Fruit fly (Drosophila melanogaster) whole organism, embryonic: ENCODE data around the gene Vdup1.

ENCODE experiments used
- BEAF-32 ChIP-seq: fragments of 200-800 bp; sonication (Bioruptor generic); optimal IDR thresholded peaks from 3 replicates; lab custom pipeline; 2017; ENCODE audit warnings: missing biosample characterization, missing genetic modification characterization, mild to moderate bottlenecking, moderate library complexity, missing genetic modification reagents
- Bgb ChIP-seq: fragments of 200-800 bp; sonication (Bioruptor generic); IDR thresholded peaks from 2 replicates; pipeline ENCODE4 v1.3.6; 2022; ENCODE audit warnings: missing biosample characterization, missing genetic modification characterization; ENCODE audit not compliant: partially characterized antibody
- CG10543 ChIP-seq: fragments of 200-800 bp; sonication (Bioruptor generic); optimal IDR thresholded peaks from 3 replicates; lab custom pipeline; 2017; ENCODE audit warnings: missing biosample characterization, mild to moderate bottlenecking, missing genetic modification characterization, moderate library complexity
- CG10565 ChIP-seq: fragments of 200-800 bp; sonication (Bioruptor generic); optimal IDR thresholded peaks from 3 replicates; lab custom pipeline; 2016; ENCODE audit warnings: missing biosample characterization, mild to moderate bottlenecking, missing genetic modification characterization
- CG13624 ChIP-seq: fragments of 200-800 bp; sonication (Bioruptor generic); optimal IDR thresholded peaks from 2 replicates; lab custom pipeline; 2016; ENCODE audit warnings: missing biosample characterization, missing genetic modification characterization
- CG13894 ChIP-seq: fragments of 200-800 bp; sonication (Bioruptor generic); optimal IDR thresholded peaks from 3 replicates; lab custom pipeline; 2018; ENCODE audit warnings: missing biosample characterization, mild to moderate bottlenecking, missing genetic modification characterization, moderate library complexity
- CG14860 ChIP-seq: fragments of 200-800 bp; sonication (Bioruptor generic); IDR thresholded peaks from 3 replicates; pipeline ENCODE4 v1.3.6; 2022; ENCODE audit warnings: missing biosample characterization, missing genetic modification characterization; ENCODE audit not compliant: partially characterized antibody
- CG15514 ChIP-seq: fragments of 200-800 bp; sonication (Bioruptor generic); optimal IDR thresholded peaks from 3 replicates; lab custom pipeline; 2017; ENCODE audit warnings: missing biosample characterization, missing genetic modification characterization, mild to moderate bottlenecking, moderate library complexity, missing genetic modification reagents
- CG1603 ChIP-seq: fragments of 200-800 bp; sonication (Bioruptor generic); optimal IDR thresholded peaks from 2 replicates; lab custom pipeline; 2019; ENCODE audit warnings: missing biosample characterization, mild to moderate bottlenecking, missing genetic modification characterization, moderate library complexity
- CG17568 ChIP-seq: fragments of 200-800 bp; sonication (Bioruptor generic); optimal IDR thresholded peaks from 2 replicates; lab custom pipeline; 2018; ENCODE audit warnings: missing biosample characterization, mild to moderate bottlenecking, missing genetic modification characterization, moderate library complexity
- CG30403 ChIP-seq: fragments of 200-800 bp; sonication (Bioruptor generic); optimal IDR thresholded peaks from 3 replicates; lab custom pipeline; 2016; ENCODE audit warnings: missing biosample characterization, missing genetic modification characterization
- CG32767 ChIP-seq: fragments of 200-800 bp; sonication (Bioruptor generic); IDR thresholded peaks from 2 replicates; pipeline ENCODE4 v1.3.6; 2022; ENCODE audit warnings: missing biosample characterization, missing genetic modification characterization
- CG34224 ChIP-seq: fragments of 200-800 bp; sonication (Bioruptor generic); IDR thresholded peaks from 3 replicates; pipeline ENCODE4 v1.3.6; 2022; ENCODE audit warnings: missing biosample characterization, missing genetic modification characterization; ENCODE audit not compliant: partially characterized antibody
- CG3995 ChIP-seq: fragments of 200-800 bp; sonication (Bioruptor generic); optimal IDR thresholded peaks from 3 replicates; lab custom pipeline; 2016; ENCODE audit warnings: missing biosample characterization, missing genetic modification characterization
- CG6175 ChIP-seq: fragments of 200-800 bp; sonication (Bioruptor generic); IDR thresholded peaks from 3 replicates; pipeline ENCODE4 v1.3.6; 2022; ENCODE audit warnings: missing biosample characterization, missing genetic modification characterization
- CG7357 ChIP-seq: fragments of 200-800 bp; sonication (Bioruptor generic); IDR thresholded peaks from 3 replicates; pipeline ENCODE4 v1.3.6; 2022; ENCODE audit warnings: missing biosample characterization, missing genetic modification characterization
- CG9215 ChIP-seq: fragments of 200-800 bp; sonication (Bioruptor generic); IDR thresholded peaks from 2 replicates; pipeline ENCODE4 v1.3.6; 2022; ENCODE audit warnings: missing biosample characterization, missing genetic modification characterization
- D19A ChIP-seq: fragments of 200-800 bp; optimal IDR thresholded peaks from 3 replicates; lab custom pipeline; 2019; ENCODE audit warnings: missing biosample characterization, mild to moderate bottlenecking, missing genetic modification characterization, moderate library complexity
- Dll ChIP-seq: fragments of 200-800 bp; sonication (Bioruptor generic); IDR thresholded peaks from 4 replicates; pipeline ENCODE4 v1.3.6; 2022; ENCODE audit warnings: missing biosample characterization, missing genetic modification characterization; ENCODE audit not compliant: partially characterized antibody
- Dp ChIP-seq: fragments of 200-800 bp; sonication (Bioruptor generic); optimal IDR thresholded peaks from 2 replicates; lab custom pipeline; 2018; ENCODE audit warnings: missing biosample characterization, mild to moderate bottlenecking, missing genetic modification characterization, moderate library complexity
- E2f2 ChIP-seq: fragments of 200-800 bp; sonication (Bioruptor generic); IDR thresholded peaks from 2 replicates; pipeline ENCODE4 v1.3.6; 2022; ENCODE audit warnings: missing biosample characterization, missing genetic modification characterization
- Ets65A ChIP-seq: fragments of 200-800 bp; sonication (Bioruptor generic); peaks from one replicate; lab custom pipeline; 2016; ENCODE audit warnings: missing biosample characterization, missing genetic modification characterization
- Hr39 ChIP-seq: fragments of >200 bp; optimal IDR thresholded peaks from 2 replicates; lab custom pipeline; 2017
- MBD-R2 ChIP-seq: fragments of 200-800 bp; sonication (Bioruptor generic); IDR thresholded peaks from 2 replicates; pipeline ENCODE4 v1.3.6; 2022; ENCODE audit warnings: missing biosample characterization, missing genetic modification characterization
- MTF-1 ChIP-seq: fragments of 200-800 bp; sonication (Bioruptor generic); optimal IDR thresholded peaks from 2 replicates; lab custom pipeline; 2018; ENCODE audit warnings: missing biosample characterization, mild to moderate bottlenecking, missing genetic modification characterization, borderline replicate concordance
- Med ChIP-seq: fragments of 200-800 bp; sonication (Bioruptor generic); peaks from one replicate; lab custom pipeline; 2016; ENCODE audit warnings: missing biosample characterization, missing genetic modification characterization, mild to moderate bottlenecking, inconsistent platforms, moderate library complexity
- NFAT ChIP-seq: fragments of 200-800 bp; sonication (Bioruptor generic); IDR thresholded peaks from 2 replicates; pipeline ENCODE4 v1.3.6; 2022; ENCODE audit warnings: missing biosample characterization, missing genetic modification characterization
- Nf-YB ChIP-seq: fragments of 200-800 bp; sonication (Bioruptor generic); optimal IDR thresholded peaks from 3 replicates; lab custom pipeline; 2019; ENCODE audit warnings: missing biosample characterization, mild to moderate bottlenecking, missing genetic modification characterization, moderate library complexity
- Opbp ChIP-seq: fragments of 200-800 bp; sonication (Bioruptor generic); IDR thresholded peaks from 3 replicates; pipeline ENCODE4 v1.3.6; 2022; ENCODE audit warnings: missing biosample characterization, missing genetic modification characterization; ENCODE audit not compliant: partially characterized antibody
- ap ChIP-seq: fragments of 200-800 bp; sonication (Bioruptor generic); IDR thresholded peaks from 2 replicates; pipeline ENCODE4 v1.3.6; 2022; ENCODE audit warnings: missing biosample characterization, missing genetic modification characterization
- bbx ChIP-seq: fragments of 200-800 bp; sonication (Bioruptor generic); IDR thresholded peaks from 2 replicates; pipeline ENCODE4 v1.3.6; 2022; ENCODE audit warnings: missing biosample characterization, missing genetic modification characterization; ENCODE audit not compliant: partially characterized antibody
- crol ChIP-seq: fragments of 200-800 bp; sonication (Bioruptor generic); IDR thresholded peaks from 2 replicates; pipeline ENCODE4 v1.3.6; 2022; ENCODE audit warnings: missing biosample characterization, missing genetic modification characterization
- da ChIP-seq: fragments of 200-800 bp; sonication (Bioruptor generic); optimal IDR thresholded peaks from 2 replicates; lab custom pipeline; 2016; ENCODE audit warnings: missing biosample characterization, missing genetic modification characterization
- disco-r ChIP-seq: fragments of 200-800 bp; sonication (Bioruptor generic); optimal IDR thresholded peaks from 2 replicates; lab custom pipeline; 2016; ENCODE audit warnings: missing biosample characterization, missing genetic modification characterization
- fu2 ChIP-seq: fragments of 200-800 bp; sonication (Bioruptor generic); optimal IDR thresholded peaks from 2 replicates; lab custom pipeline; 2016; ENCODE audit warnings: missing biosample characterization, missing genetic modification characterization
- gfzf ChIP-seq: fragments of 200-800 bp; sonication (Bioruptor generic); optimal IDR thresholded peaks from 2 replicates; lab custom pipeline; 2016; ENCODE audit warnings: missing biosample characterization, mild to moderate bottlenecking, missing genetic modification characterization, moderate library complexity
- knrl ChIP-seq: fragments of 200-800 bp; sonication (Bioruptor generic); IDR thresholded peaks from 3 replicates; pipeline ENCODE4 v1.3.6; 2022; ENCODE audit warnings: missing biosample characterization, missing genetic modification characterization; ENCODE audit not compliant: partially characterized antibody
- nerfin-2 ChIP-seq: fragments of 200-800 bp; sonication (Bioruptor generic); IDR thresholded peaks from 2 replicates; pipeline ENCODE4 v1.3.6; 2022; ENCODE audit warnings: missing biosample characterization, missing genetic modification characterization; ENCODE audit not compliant: partially characterized antibody
- nom ChIP-seq: fragments of 200-800 bp; sonication (Bioruptor generic); optimal IDR thresholded peaks from 2 replicates; lab custom pipeline; 2017; ENCODE audit warnings: missing biosample characterization, missing genetic modification characterization, mild to moderate bottlenecking, moderate library complexity, missing genetic modification reagents
- otp ChIP-seq: fragments of 200-800 bp; sonication (Bioruptor generic); IDR thresholded peaks from 3 replicates; pipeline ENCODE4, ENCODE4 v1.3.6; 2022; ENCODE audit warnings: missing biosample characterization, missing genetic modification characterization
- pros ChIP-seq: fragments of 200-800 bp; sonication (Bioruptor generic); optimal IDR thresholded peaks from 3 replicates; lab custom pipeline; 2019; ENCODE audit warnings: missing biosample characterization, mild to moderate bottlenecking, missing genetic modification characterization, moderate library complexity
- pzg ChIP-seq: fragments of 200-800 bp; sonication (Bioruptor generic); optimal IDR thresholded peaks from 3 replicates; lab custom pipeline; 2018; ENCODE audit warnings: missing biosample characterization, mild to moderate bottlenecking, missing genetic modification characterization, moderate library complexity
- sna ChIP-seq: fragments of 200-800 bp; sonication (Bioruptor generic); IDR thresholded peaks from 2 replicates; pipeline ENCODE4 v1.3.6; 2022; ENCODE audit warnings: missing biosample characterization, missing genetic modification characterization; ENCODE audit not compliant: partially characterized antibody
- so ChIP-seq: fragments of 200-800 bp; sonication (Bioruptor generic); IDR thresholded peaks from 3 replicates; pipeline ENCODE4 v1.3.6; 2022; ENCODE audit warnings: missing biosample characterization, missing genetic modification characterization
- sob ChIP-seq: fragments of 200-800 bp; sonication (Bioruptor generic); IDR thresholded peaks from 2 replicates; pipeline ENCODE4 v1.3.6; 2022; ENCODE audit warnings: missing biosample characterization, missing genetic modification characterization
- sqz ChIP-seq: fragments of 200-800 bp; sonication (Bioruptor generic); optimal IDR thresholded peaks from 3 replicates; lab custom pipeline; 2018; ENCODE audit warnings: missing biosample characterization, mild to moderate bottlenecking, missing genetic modification characterization
- tgo ChIP-seq: fragments of 200-800 bp; sonication (Bioruptor generic); IDR thresholded peaks from 3 replicates; pipeline ENCODE4 v1.3.6; 2022; ENCODE audit warnings: missing biosample characterization, missing genetic modification characterization
- tin ChIP-seq: fragments of 200-800 bp; sonication (Bioruptor generic); optimal IDR thresholded peaks from 3 replicates; lab custom pipeline; 2016; ENCODE audit warnings: missing biosample characterization, missing genetic modification characterization
- vnd ChIP-seq: fragments of 200-800 bp; sonication (Bioruptor generic); IDR thresholded peaks from 3 replicates; pipeline ENCODE4 v1.3.6; 2022; ENCODE audit warnings: missing biosample characterization, missing genetic modification characterization; ENCODE audit not compliant: partially characterized antibody
- zen2 ChIP-seq: fragments of 200-800 bp; sonication (Bioruptor generic); IDR thresholded peaks from 3 replicates; pipeline ENCODE4 v1.3.6; 2022; ENCODE audit warnings: missing biosample characterization, missing genetic modification characterization; ENCODE audit not compliant: partially characterized antibody

Gene Vdup1

dm6 chr3L:174501-174900 lies 4.3 kb downstream of the Vdup1 start (continued):
- TF ChIP-seq Nf-YB (GFP tag; lab: Kevin White, UChicago): no peak
- TF ChIP-seq D19A (tag; lab: Kevin White, UChicago): peak; percentile 23
- no peak for TF ChIP-seq CG13624 (GFP tag; lab: Kevin White, UChicago)
- TF ChIP-seq CG10565 (GFP tag; lab: Kevin White, UChicago): no peak
- no peak for TF ChIP-seq nom
- TF ChIP-seq Opbp: peak; percentile 92
- TF ChIP-seq otp (GFP tag; lab: Robert Waterston, UW): no peak
- TF ChIP-seq CG30403 (GFP tag; lab: Kevin White, UChicago): no peak
- TF ChIP-seq Bgb (GFP tag; lab: Robert Waterston, UW): peak; percentile 94
- peak; percentile 19 for TF ChIP-seq CG13894
- TF ChIP-seq CG32767 (GFP tag; lab: Robert Waterston, UW): no peak
- no peak for TF ChIP-seq Ets65A (GFP tag; lab: Kevin White, UChicago)
- no peak for TF ChIP-seq MTF-1
- TF ChIP-seq NFAT: no peak
- no peak for TF ChIP-seq CG6175 (GFP tag; lab: Robert Waterston, UW)
- TF ChIP-seq Dp (GFP tag; lab: Kevin White, UChicago): peak; percentile 84
- TF ChIP-seq ap (GFP tag; lab: Robert Waterston, UW): no peak
- TF ChIP-seq CG34224: peak; percentile 92
- TF ChIP-seq zen2 (GFP tag; lab: Robert Waterston, UW): peak; percentile 83; the same call in 2 of the 3 replicates
- no peak for TF ChIP-seq disco-r
- no peak for TF ChIP-seq crol
- TF ChIP-seq MBD-R2: peak; percentile 26; the same call in 1 of the 2 replicates
- peak; percentile 90 for TF ChIP-seq Dll (GFP tag; lab: Robert Waterston, UW)
- TF ChIP-seq Hr39 (lab: Kevin White, UChicago): no peak
- TF ChIP-seq pzg (GFP tag; lab: Kevin White, UChicago): peak; percentile 60
- TF ChIP-seq CG1603 (tag; lab: Kevin White, UChicago): peak; percentile 36
- peak; percentile 85 for TF ChIP-seq CG14860 (GFP tag; lab: Robert Waterston, UW)
- peak; percentile 65 for TF ChIP-seq Med (GFP tag; lab: Kevin White, UChicago)
- no peak for TF ChIP-seq tin (GFP tag; lab: Kevin White, UChicago)
- no peak for TF ChIP-seq sqz (GFP tag; lab: Kevin White, UChicago)
- peak; percentile 89 for TF ChIP-seq bbx (GFP tag; lab: Robert Waterston, UW)
- no peak for TF ChIP-seq CG17568 (GFP tag; lab: Kevin White, UChicago)
- no peak for TF ChIP-seq fu2 (GFP tag; lab: Kevin White, UChicago)
- no peak for TF ChIP-seq sob (GFP tag; lab: Robert Waterston, UW)
- TF ChIP-seq so (GFP tag; lab: Robert Waterston, UW): no peak
- peak; percentile 4 for TF ChIP-seq pros (GFP tag; lab: Kevin White, UChicago)
- peak; percentile 64 for TF ChIP-seq CG15514 (GFP tag; lab: Kevin White, UChicago)
- TF ChIP-seq CG10543 (GFP tag; lab: Kevin White, UChicago): no peak
- no peak for TF ChIP-seq CG3995 (GFP tag; lab: Kevin White, UChicago)
- TF ChIP-seq BEAF-32: peak; percentile 84
- TF ChIP-seq knrl (GFP tag; lab: Robert Waterston, UW): peak; percentile 86
- peak; percentile 85 for TF ChIP-seq nerfin-2 (GFP tag; lab: Robert Waterston, UW)
- TF ChIP-seq tgo: no peak
- TF ChIP-seq da (GFP tag; lab: Kevin White, UChicago): no peak
- TF ChIP-seq CG9215 (GFP tag; lab: Robert Waterston, UW): no peak
- peak; percentile 81 for TF ChIP-seq vnd
- peak; percentile 88 for TF ChIP-seq E2f2
- TF ChIP-seq gfzf (GFP tag; lab: Kevin White, UChicago): peak; percentile 28
- no peak for TF ChIP-seq CG7357
- peak; percentile 91 for TF ChIP-seq sna (GFP tag; lab: Robert Waterston, UW)
